Comparison of ENCODE assay signal across 3 worm cellular contexts in genomic region chrII:15089896-15090230, ce11.
TF ChIP-seq lines count a peak whose summit lies in the region.

Gene Y53F4B.21 (plus strand): TSS chrII:15090180.

TF ChIP-seq in whole organism, L3 larva, 47 proteins besides CTCF, POLR2A, EP300 and RAD21:
- TF ChIP-seq lin-15B (tag; optimal IDR thresholded peaks at IDR 0.05; lab: Kevin White, UChicago) = peak; percentile 13
- TF ChIP-seq fos-1 (tag; optimal IDR thresholded peaks at IDR 0.05; lab: Kevin White, UChicago) = no peak
- TF ChIP-seq R02D3.7 (tag; optimal IDR thresholded peaks at IDR 0.05; lab: Kevin White, UChicago) = no peak
- no peak for TF ChIP-seq nfya-1 (tag; optimal IDR thresholded peaks at IDR 0.05; lab: Kevin White, UChicago; ENCODE audit: insufficient read depth)
- no peak for TF ChIP-seq mml-1 (tag; optimal IDR thresholded peaks at IDR 0.05; lab: Kevin White, UChicago)

TF ChIP-seq in whole organism, L4 larva, 104 proteins besides CTCF, POLR2A, EP300 and RAD21:
- TF ChIP-seq T20F7.1 (GFP tag; optimal IDR thresholded peaks at IDR 0.05; lab: Kevin White, UChicago) (peak; percentile 92), madf-9 (GFP tag; conservative IDR thresholded peaks at IDR 0.05; lab: Robert Waterston, UW) (no peak)

TF ChIP-seq in whole organism, young adult, 124 proteins besides CTCF, POLR2A, EP300 and RAD21:
- TF ChIP-seq attf-3 (GFP tag; conservative IDR thresholded peaks at IDR 0.05; lab: Robert Waterston, UW) (peak; percentile 84), ZK185.1 (tag; optimal IDR thresholded peaks at IDR 0.05; lab: Kevin White, UChicago; ENCODE audit: poor library complexity, severe bottlenecking) (no peak)
